Fruit fly (Drosophila melanogaster) whole organism, embryonic: Measurements from ENCODE around the gene cnc.

Experiments used
- Atf6 ChIP-seq: fragments of 200-800 bp; sonication (Bioruptor generic); IDR thresholded peaks from 2 replicates; pipeline ENCODE4 v1.3.6; 2022; ENCODE audit warnings: missing biosample characterization, missing genetic modification characterization
- Awh ChIP-seq: fragments of 200-800 bp; sonication (Bioruptor generic); IDR thresholded peaks from 2 replicates; pipeline ENCODE4, ENCODE4 v1.3.6; 2022; ENCODE audit warnings: missing biosample characterization, missing genetic modification characterization
- CG10209 ChIP-seq: fragments of 200-800 bp; sonication (Bioruptor generic); optimal IDR thresholded peaks from 3 replicates; lab custom pipeline; 2017; ENCODE audit warnings: missing biosample characterization, mild to moderate bottlenecking, missing genetic modification characterization, missing genetic modification reagents
- CG11247 ChIP-seq: fragments of 200-800 bp; sonication (Bioruptor generic); IDR thresholded peaks from 2 replicates; pipeline ENCODE4 v1.3.6; 2022; ENCODE audit warnings: missing biosample characterization, missing genetic modification characterization
- CG11398 ChIP-seq: fragments of 200-800 bp; sonication (Bioruptor generic); optimal IDR thresholded peaks from 2 replicates; lab custom pipeline; 2016; ENCODE audit warnings: missing biosample characterization, missing genetic modification characterization
- CG11723 ChIP-seq: fragments of 200-800 bp; sonication (Bioruptor generic); optimal IDR thresholded peaks from 2 replicates; lab custom pipeline; 2017; ENCODE audit warnings: missing biosample characterization, mild to moderate bottlenecking, missing genetic modification characterization
- CG12071 ChIP-seq: fragments of 200-800 bp; sonication (Bioruptor generic); optimal IDR thresholded peaks from 3 replicates; lab custom pipeline; 2018; ENCODE audit warnings: missing biosample characterization, mild to moderate bottlenecking, missing genetic modification characterization
- CG13624 ChIP-seq: fragments of 200-800 bp; sonication (Bioruptor generic); optimal IDR thresholded peaks from 2 replicates; lab custom pipeline; 2016; ENCODE audit warnings: missing biosample characterization, missing genetic modification characterization
- CG1603 ChIP-seq: fragments of 200-800 bp; sonication (Bioruptor generic); optimal IDR thresholded peaks from 2 replicates; lab custom pipeline; 2019; ENCODE audit warnings: missing biosample characterization, mild to moderate bottlenecking, missing genetic modification characterization, moderate library complexity
- CG18262 ChIP-seq: fragments of 200-800 bp; optimal IDR thresholded peaks from 3 replicates; lab custom pipeline; 2019; ENCODE audit warnings: missing biosample characterization, mild to moderate bottlenecking, missing genetic modification characterization, moderate library complexity
- CG2202 ChIP-seq: fragments of 200-800 bp; sonication (Bioruptor generic); optimal IDR thresholded peaks from 2 replicates; lab custom pipeline; 2018; ENCODE audit warnings: missing biosample characterization, mild to moderate bottlenecking, missing genetic modification characterization
- CG3407 ChIP-seq: fragments of 200-800 bp; sonication (Bioruptor generic); optimal IDR thresholded peaks from 2 replicates; lab custom pipeline; 2018; ENCODE audit warnings: missing biosample characterization, mild to moderate bottlenecking, missing genetic modification characterization
- CG42726 ChIP-seq: fragments of 200-800 bp; sonication (Bioruptor generic); IDR thresholded peaks from 2 replicates; pipeline ENCODE4 v1.3.6; 2022; ENCODE audit warnings: missing biosample characterization, missing genetic modification characterization; ENCODE audit not compliant: partially characterized antibody
- CG6175 ChIP-seq: fragments of 200-800 bp; sonication (Bioruptor generic); IDR thresholded peaks from 3 replicates; pipeline ENCODE4 v1.3.6; 2022; ENCODE audit warnings: missing biosample characterization, missing genetic modification characterization
- CG7357 ChIP-seq: fragments of 200-800 bp; sonication (Bioruptor generic); IDR thresholded peaks from 3 replicates; pipeline ENCODE4 v1.3.6; 2022; ENCODE audit warnings: missing biosample characterization, missing genetic modification characterization
- CG8281 ChIP-seq: fragments of 200-800 bp; sonication (Bioruptor generic); optimal IDR thresholded peaks from 2 replicates; lab custom pipeline; 2018; ENCODE audit warnings: missing biosample characterization, mild to moderate bottlenecking, missing genetic modification characterization, moderate library complexity
- CG8478 ChIP-seq: fragments of >200 bp; optimal IDR thresholded peaks from 2 replicates; lab custom pipeline; 2018
- CG8924 ChIP-seq: fragments of 200-800 bp; optimal IDR thresholded peaks from 3 replicates; lab custom pipeline; 2019; ENCODE audit warnings: missing biosample characterization, mild to moderate bottlenecking, missing genetic modification characterization, moderate library complexity
- CTCF ChIP-seq: fragments of 200-800 bp; sonication (Bioruptor generic); optimal IDR thresholded peaks from 2 replicates; lab custom pipeline; 2017; ENCODE audit warnings: missing biosample characterization, mild to moderate bottlenecking, missing genetic modification characterization, moderate library complexity
- ERR ChIP-seq: fragments of 200-800 bp; sonication (Bioruptor generic); optimal IDR thresholded peaks from 2 replicates; lab custom pipeline; 2016; ENCODE audit warnings: missing biosample characterization, missing genetic modification characterization
- Elba2 ChIP-seq: fragments of 200-800 bp; sonication (Bioruptor generic); optimal IDR thresholded peaks from 3 replicates; lab custom pipeline; 2016; ENCODE audit warnings: missing biosample characterization, missing genetic modification characterization
- Hand ChIP-seq: fragments of 200-800 bp; sonication (Bioruptor generic); optimal IDR thresholded peaks from 2 replicates; lab custom pipeline; 2017; ENCODE audit warnings: mild to moderate bottlenecking, missing biosample characterization, missing genetic modification reagents, missing genetic modification characterization
- Hey ChIP-seq: fragments of 200-800 bp; sonication (Bioruptor generic); optimal IDR thresholded peaks from 3 replicates; lab custom pipeline; 2018; ENCODE audit warnings: missing biosample characterization, mild to moderate bottlenecking, missing genetic modification characterization
- Kr ChIP-seq: fragments of 200-800 bp; sonication (Bioruptor generic); optimal IDR thresholded peaks from 2 replicates; lab custom pipeline; 2017; ENCODE audit warnings: missing biosample characterization, mild to moderate bottlenecking, missing genetic modification characterization
- MBD-R2 ChIP-seq: fragments of 200-800 bp; sonication (Bioruptor generic); IDR thresholded peaks from 2 replicates; pipeline ENCODE4 v1.3.6; 2022; ENCODE audit warnings: missing biosample characterization, missing genetic modification characterization
- MESR4 ChIP-seq: fragments of 200-800 bp; sonication (Bioruptor generic); optimal IDR thresholded peaks from 2 replicates; lab custom pipeline; 2018; ENCODE audit warnings: missing biosample characterization, mild to moderate bottlenecking, missing genetic modification characterization, moderate library complexity
- Med ChIP-seq: fragments of 200-800 bp; sonication (Bioruptor generic); peaks from one replicate; lab custom pipeline; 2016; ENCODE audit warnings: missing biosample characterization, missing genetic modification characterization, mild to moderate bottlenecking, inconsistent platforms, moderate library complexity
- NC2α ChIP-seq: fragments of 200-800 bp; sonication (Bioruptor generic); optimal IDR thresholded peaks from 2 replicates; lab custom pipeline; 2016; ENCODE audit warnings: missing biosample characterization, missing genetic modification characterization
- NC2β ChIP-seq: fragments of 200-800 bp; sonication (Bioruptor generic); optimal IDR thresholded peaks from 2 replicates; lab custom pipeline; 2016; ENCODE audit warnings: missing biosample characterization, missing genetic modification characterization
- PHDP ChIP-seq: fragments of 200-800 bp; sonication (Bioruptor generic); optimal IDR thresholded peaks from 3 replicates; lab custom pipeline; 2018; ENCODE audit warnings: missing biosample characterization, mild to moderate bottlenecking, missing genetic modification characterization, moderate library complexity
- Ssrp ChIP-seq: fragments of 200-800 bp; sonication (Bioruptor generic); optimal IDR thresholded peaks from 2 replicates; lab custom pipeline; 2018; ENCODE audit warnings: missing biosample characterization, mild to moderate bottlenecking, missing genetic modification characterization, moderate library complexity
- bcd ChIP-seq: fragments of 200-800 bp; sonication (Bioruptor generic); optimal IDR thresholded peaks from 2 replicates; lab custom pipeline; 2017; ENCODE audit warnings: missing biosample characterization, mild to moderate bottlenecking, missing genetic modification characterization
- cg ChIP-seq: fragments of 200-800 bp; sonication (Bioruptor generic); optimal IDR thresholded peaks from 3 replicates; lab custom pipeline; 2019; ENCODE audit warnings: missing biosample characterization, mild to moderate bottlenecking, missing genetic modification characterization, moderate library complexity
- chn ChIP-seq: fragments of 200-800 bp; sonication (Bioruptor generic); optimal IDR thresholded peaks from 2 replicates; lab custom pipeline; 2016; ENCODE audit warnings: missing biosample characterization, missing genetic modification characterization
- crp ChIP-seq, 2 experiments: fragments of 200-800 bp; sonication (Bioruptor generic); optimal IDR thresholded peaks; 2 replicates in 1 of 2; 3 replicates in 1 of 2; lab custom pipeline; 2017; ENCODE audit warnings: missing biosample characterization in 2 of 2, missing genetic modification characterization in 2 of 2, mild to moderate bottlenecking in 1 of 2, moderate library complexity in 1 of 2
- en ChIP-seq: fragments of 200-800 bp; sonication (Bioruptor generic); optimal IDR thresholded peaks from 2 replicates; lab custom pipeline; 2016; ENCODE audit warnings: missing biosample characterization, missing genetic modification characterization
- fd102C ChIP-seq: fragments of 200-800 bp; sonication (Bioruptor generic); optimal IDR thresholded peaks from 2 replicates; lab custom pipeline; 2018; ENCODE audit warnings: missing biosample characterization, mild to moderate bottlenecking, missing genetic modification characterization, moderate library complexity
- ftz-f1 ChIP-seq: fragments of 200-800 bp; sonication (Bioruptor generic); optimal IDR thresholded peaks from 2 replicates; lab custom pipeline; 2016; ENCODE audit warnings: missing biosample characterization, missing genetic modification characterization
- gce ChIP-seq: fragments of 200-800 bp; sonication (Bioruptor generic); IDR thresholded peaks from 3 replicates; pipeline ENCODE4 v1.3.6; 2022; ENCODE audit warnings: missing biosample characterization, missing genetic modification characterization
- hkb ChIP-seq, 2 experiments: fragments of 200-800 bp in 1 of 2; fragments of >200 bp in 1 of 2; sonication (Bioruptor generic) in 1 of 2; IDR thresholded peaks in 1 of 2; optimal IDR thresholded peaks in 1 of 2; 2 replicates each; pipeline versions ENCODE4 v1.3.6 to Lab custom; 2017 to 2022; ENCODE audit warnings: missing biosample characterization in 1 of 2, missing genetic modification characterization in 1 of 2
- kah ChIP-seq: fragments of 200-800 bp; sonication (Bioruptor generic); optimal IDR thresholded peaks from 2 replicates; lab custom pipeline; 2018; ENCODE audit warnings: missing biosample characterization, mild to moderate bottlenecking, missing genetic modification characterization
- kni ChIP-seq: fragments of 200-800 bp; sonication (Bioruptor generic); optimal IDR thresholded peaks from 3 replicates; lab custom pipeline; 2017; ENCODE audit warnings: mild to moderate bottlenecking, missing biosample characterization, missing genetic modification reagents, missing genetic modification characterization
- org-1 ChIP-seq: fragments of 200-800 bp; sonication (Bioruptor generic); optimal IDR thresholded peaks from 2 replicates; lab custom pipeline; 2017; ENCODE audit warnings: missing biosample characterization, missing genetic modification characterization
- otp ChIP-seq: fragments of 200-800 bp; sonication (Bioruptor generic); IDR thresholded peaks from 3 replicates; pipeline ENCODE4, ENCODE4 v1.3.6; 2022; ENCODE audit warnings: missing biosample characterization, missing genetic modification characterization
- sens ChIP-seq: fragments of 200-800 bp; sonication (Bioruptor generic); peaks from one replicate; lab custom pipeline; 2016; ENCODE audit warnings: missing biosample characterization, missing genetic modification characterization
- sim ChIP-seq: fragments of 200-800 bp; sonication (Bioruptor generic); IDR thresholded peaks from 2 replicates; pipeline ENCODE4 v1.3.6; 2022; ENCODE audit warnings: missing biosample characterization, missing genetic modification characterization
- sr ChIP-seq: fragments of 200-800 bp; sonication (Bioruptor generic); IDR thresholded peaks from 3 replicates; pipeline ENCODE4 v1.3.6; 2022; ENCODE audit warnings: missing biosample characterization, missing genetic modification characterization
- ssp ChIP-seq: fragments of 200-800 bp; sonication (Bioruptor generic); IDR thresholded peaks from 2 replicates; pipeline ENCODE4 v1.3.6; 2022; ENCODE audit warnings: missing biosample characterization, missing genetic modification characterization
- tin ChIP-seq: fragments of 200-800 bp; sonication (Bioruptor generic); optimal IDR thresholded peaks from 3 replicates; lab custom pipeline; 2016; ENCODE audit warnings: missing biosample characterization, missing genetic modification characterization
- wor ChIP-seq: fragments of 200-800 bp; sonication (Bioruptor generic); IDR thresholded peaks from 2 replicates; pipeline ENCODE4 v1.3.6; 2022; ENCODE audit warnings: missing biosample characterization, missing genetic modification characterization
- zf30C ChIP-seq: fragments of 200-800 bp; sonication (Bioruptor generic); optimal IDR thresholded peaks from 3 replicates; lab custom pipeline; 2018; ENCODE audit warnings: missing biosample characterization, mild to moderate bottlenecking, missing genetic modification characterization

Gene cnc

dm6 chr3R:23156865-23157515, 69.5 kb downstream of the cnc start (continued):
- TF ChIP-seq Kr (no peak), CG10209 (GFP tag; lab: Kevin White, UChicago) (no peak), Ssrp (tag; lab: Kevin White, UChicago) (no peak), CG8924 (tag; lab: Kevin White, UChicago) (peak; percentile 36), bcd (no peak), sr (GFP tag; lab: Robert Waterston, UW) (peak; percentile 81; the same call in 2 of the 3 replicates), CG11247 (GFP tag; lab: Robert Waterston, UW) (no peak), MBD-R2 (GFP tag; lab: Robert Waterston, UW) (0 out of 2 replicates have a peak, but pooled peaks have one; percentile 12), sim (peak; percentile 15; the same call in 1 of the 2 replicates), Atf6 (GFP tag; lab: Robert Waterston, UW) (no peak), kni (GFP tag; lab: Kevin White, UChicago) (peak; percentile 80), CG1603 (peak; percentile 14), Hey (tag; lab: Kevin White, UChicago) (peak; percentile 54), CG42726 (GFP tag; lab: Robert Waterston, UW) (no peak), NC2α (GFP tag; lab: Kevin White, UChicago) (no peak), gce (GFP tag; lab: Robert Waterston, UW) (no peak; the same call in 2 of the 3 replicates), tin (GFP tag; lab: Kevin White, UChicago) (no peak), ssp (no peak), CG12071 (GFP tag; lab: Kevin White, UChicago) (no peak), CG18262 (tag; lab: Kevin White, UChicago) (no peak), CG11398 (GFP tag; lab: Kevin White, UChicago) (no peak), CG8281 (tag; lab: Kevin White, UChicago) (no peak), CG11723 (GFP tag; lab: Kevin White, UChicago) (peak; percentile 14), zf30C (GFP tag; lab: Kevin White, UChicago) (no peak), en (no peak), CG8478 (lab: Kevin White, UChicago) (peak; percentile 79), Awh (0 out of 2 replicates have a peak, but pooled peaks have one; percentile 8), ERR (GFP tag; lab: Kevin White, UChicago) (no peak), CG6175 (GFP tag; lab: Robert Waterston, UW) (no peak), CG13624 (GFP tag; lab: Kevin White, UChicago) (peak; percentile 97), MESR4 (GFP tag; lab: Kevin White, UChicago) (no peak)

- TF ChIP-seq Elba2 (GFP tag; lab: Kevin White, UChicago): no peak
- no peak for TF ChIP-seq kah (GFP tag; lab: Kevin White, UChicago)
- TF ChIP-seq Hand: no peak
- no peak for TF ChIP-seq bcd
- no peak for TF ChIP-seq CTCF (GFP tag; lab: Kevin White, UChicago)
- no peak for TF ChIP-seq otp (GFP tag; lab: Robert Waterston, UW)
- no peak for TF ChIP-seq hkb (optimal IDR thresholded peaks at IDR 0.05; lab: Kevin White, UChicago)
- TF ChIP-seq hkb (GFP tag; IDR thresholded peaks at IDR 0.05; lab: Robert Waterston, UW): no peak
- TF ChIP-seq fd102C (GFP tag; lab: Kevin White, UChicago): no peak
- no peak for TF ChIP-seq org-1 (GFP tag; lab: Kevin White, UChicago)
- no peak for TF ChIP-seq CG2202
- no peak for TF ChIP-seq cg (GFP tag; lab: Kevin White, UChicago)
- no peak for TF ChIP-seq wor (GFP tag; lab: Robert Waterston, UW)
- peak; percentile 58 for TF ChIP-seq sens (GFP tag; lab: Kevin White, UChicago)
- peak; percentile 58 for TF ChIP-seq Med
- TF ChIP-seq CG7357 (GFP tag; lab: Robert Waterston, UW): no peak
- TF ChIP-seq CG3407 (GFP tag; lab: Kevin White, UChicago): no peak
- TF ChIP-seq NC2β (GFP tag; lab: Kevin White, UChicago): no peak
- no peak for TF ChIP-seq ftz-f1 (GFP tag; lab: Kevin White, UChicago)
- TF ChIP-seq chn (GFP tag; lab: Kevin White, UChicago): no peak
- TF ChIP-seq crp (GFP tag; optimal IDR thresholded peaks at IDR 0.05; lab: Kevin White, UChicago): no peak
- no peak for TF ChIP-seq PHDP
Observed at dm6 chr3R:23156347-23156864, 70.1 kb downstream of the cnc start.
